Worm (Caenorhabditis elegans): ENCODE measurements around the gene Y94H6A.7.
A peak's percentile ranks its signal among the peaks of the same experiment; 100 is the strongest.

Y94H6A.7 gene

DNA sequence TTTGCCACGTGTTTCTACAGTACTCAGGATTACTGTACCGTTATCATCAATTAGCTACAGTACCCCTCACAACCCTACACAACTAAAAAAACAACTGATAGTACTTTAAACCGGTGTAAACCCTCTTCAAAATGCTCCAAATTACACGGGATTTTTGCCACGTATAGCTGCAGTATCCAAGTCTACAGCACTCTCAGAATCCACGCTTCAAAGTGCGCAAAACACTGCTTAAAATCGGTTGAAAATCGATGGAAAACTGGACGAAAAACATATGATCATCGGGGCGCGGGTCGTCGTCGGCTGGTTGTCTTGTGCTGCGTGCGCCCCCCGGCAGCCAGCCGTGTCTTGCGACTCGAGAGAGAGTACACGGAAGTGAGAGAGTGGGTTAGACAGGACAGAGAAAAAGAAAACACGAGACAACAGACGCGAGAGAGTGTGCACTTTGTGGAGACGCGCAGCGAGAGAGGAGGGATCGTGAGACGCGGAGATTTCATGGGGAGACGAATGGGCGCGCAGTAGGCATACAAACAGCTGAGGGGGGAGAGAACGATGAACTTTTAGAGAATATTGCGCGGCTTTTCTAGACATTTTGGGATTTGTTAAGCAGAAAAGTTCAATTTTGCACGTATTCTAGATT is 7.9 kb downstream of the Y94H6A.7 start:
- no peak for TF ChIP-seq egl-5 (tag; optimal IDR thresholded peaks at IDR 0.05)
- TF ChIP-seq nhr-12 (tag; optimal IDR thresholded peaks at IDR 0.05) = no peak
- peak; percentile 87 for TF ChIP-seq jun-1 (tag; optimal IDR thresholded peaks at IDR 0.05)
- peak; percentile 48 for TF ChIP-seq nhr-25 (tag; optimal IDR thresholded peaks at IDR 0.05)
- peak; percentile 81 for TF ChIP-seq lin-15B (tag; optimal IDR thresholded peaks at IDR 0.05)
- peak; percentile 83 for TF ChIP-seq pha-4 (tag; optimal IDR thresholded peaks at IDR 0.05)
- no peak for TF ChIP-seq mml-1 (tag; optimal IDR thresholded peaks at IDR 0.05)
- TF ChIP-seq tbx-2 (tag; optimal IDR thresholded peaks at IDR 0.05) = peak; percentile 64
- TF ChIP-seq ceh-16 (tag; optimal IDR thresholded peaks at IDR 0.05) = no peak
- TF ChIP-seq fkh-10 (GFP tag; optimal IDR thresholded peaks at IDR 0.05) = peak; percentile 78
- TF ChIP-seq elt-2 (tag; optimal IDR thresholded peaks at IDR 0.05) = peak; percentile 57
- peak; percentile 17 for TF ChIP-seq elt-1 (tag; optimal IDR thresholded peaks at IDR 0.05)
- no peak for TF ChIP-seq ceh-9 (tag; optimal IDR thresholded peaks at IDR 0.05)
- peak; percentile 39 for TF ChIP-seq egl-27 (tag; optimal IDR thresholded peaks at IDR 0.05)
- no peak for TF ChIP-seq ama-1 (optimal IDR thresholded peaks at IDR 0.05)
- no peak for TF ChIP-seq fkh-2 (tag; optimal IDR thresholded peaks at IDR 0.05)
- TF ChIP-seq sea-2 (GFP tag; optimal IDR thresholded peaks at IDR 0.05) = no peak
- TF ChIP-seq nhr-237 (tag; optimal IDR thresholded peaks at IDR 0.05) = no peak
- no peak for TF ChIP-seq elt-3 (tag; optimal IDR thresholded peaks at IDR 0.05)
- no peak for TF ChIP-seq nhr-77 (tag; optimal IDR thresholded peaks at IDR 0.05)
- TF ChIP-seq ztf-11 (tag; optimal IDR thresholded peaks at IDR 0.05) = no peak
- TF ChIP-seq nhr-11 (tag; optimal IDR thresholded peaks at IDR 0.05) = peak; percentile 50
- TF ChIP-seq lin-39 (tag; optimal IDR thresholded peaks at IDR 0.05) = peak; percentile 92
- TF ChIP-seq ceh-82 (tag; optimal IDR thresholded peaks at IDR 0.05) = no peak
- TF ChIP-seq ztf-4 (tag; optimal IDR thresholded peaks at IDR 0.05) = no peak
- peak; percentile 35 for TF ChIP-seq pqm-1 (tag; optimal IDR thresholded peaks at IDR 0.05)
- TF ChIP-seq nhr-28 (tag; optimal IDR thresholded peaks at IDR 0.05) = no peak
- TF ChIP-seq mdl-1 (tag; optimal IDR thresholded peaks at IDR 0.05) = peak; percentile 86
- no peak for TF ChIP-seq ZK546.5 (tag; optimal IDR thresholded peaks at IDR 0.05)
- peak; percentile 60 for TF ChIP-seq nhr-43 (tag; optimal IDR thresholded peaks at IDR 0.05; ENCODE audit: poor library complexity, severe bottlenecking)
- TF ChIP-seq ceh-28 (tag; optimal IDR thresholded peaks at IDR 0.05) = peak; percentile 73
- no peak for TF ChIP-seq nhr-67 (tag; optimal IDR thresholded peaks at IDR 0.05)
- peak; percentile 53 for TF ChIP-seq lsy-12 (tag; optimal IDR thresholded peaks at IDR 0.05)
- peak; percentile 99 for TF ChIP-seq hmg-11 (tag; optimal IDR thresholded peaks at IDR 0.05)
- TF ChIP-seq nfya-1 (tag; optimal IDR thresholded peaks at IDR 0.05; ENCODE audit: insufficient read depth) = peak; percentile 94
- TF ChIP-seq unc-39 (tag; optimal IDR thresholded peaks at IDR 0.05) = no peak
- no peak for TF ChIP-seq nhr-76 (tag; optimal IDR thresholded peaks at IDR 0.05)
- TF ChIP-seq R02D3.7 (tag; optimal IDR thresholded peaks at IDR 0.05) = peak; percentile 45
- TF ChIP-seq aly-2 (tag; optimal IDR thresholded peaks at IDR 0.05) = no peak
- TF ChIP-seq fos-1 (tag; optimal IDR thresholded peaks at IDR 0.05) = no peak
- TF ChIP-seq eor-1 (tag; optimal IDR thresholded peaks at IDR 0.05) = no peak
- no peak for TF ChIP-seq daf-12 (tag; optimal IDR thresholded peaks at IDR 0.05)
- peak; percentile 71 for TF ChIP-seq nhr-23 (tag; optimal IDR thresholded peaks at IDR 0.05)
- TF ChIP-seq zag-1 (tag; optimal IDR thresholded peaks at IDR 0.05) = no peak
- no peak for TF ChIP-seq unc-62 (GFP tag; optimal IDR thresholded peaks at IDR 0.05)
- TF ChIP-seq snpc-4 (tag; optimal IDR thresholded peaks at IDR 0.05) = peak; percentile 58
- TF ChIP-seq skn-1 (tag; optimal IDR thresholded peaks at IDR 0.05) = peak; percentile 17

Data from whole organism, L3 larva.